Fruit fly (Drosophila melanogaster): ENCODE data around the gene Agpat1.

dm6 chrX:12743296-12743695 is 21.8 kb upstream of the Agpat1 start:
- TF ChIP-seq pan (optimal IDR thresholded peaks at IDR 0.05): no peak
- no peak for TF ChIP-seq psq (optimal IDR thresholded peaks at IDR 0.05)
